Worm (Caenorhabditis elegans): ENCODE results near the gene srz-96.

Gene srz-96

DNA sequence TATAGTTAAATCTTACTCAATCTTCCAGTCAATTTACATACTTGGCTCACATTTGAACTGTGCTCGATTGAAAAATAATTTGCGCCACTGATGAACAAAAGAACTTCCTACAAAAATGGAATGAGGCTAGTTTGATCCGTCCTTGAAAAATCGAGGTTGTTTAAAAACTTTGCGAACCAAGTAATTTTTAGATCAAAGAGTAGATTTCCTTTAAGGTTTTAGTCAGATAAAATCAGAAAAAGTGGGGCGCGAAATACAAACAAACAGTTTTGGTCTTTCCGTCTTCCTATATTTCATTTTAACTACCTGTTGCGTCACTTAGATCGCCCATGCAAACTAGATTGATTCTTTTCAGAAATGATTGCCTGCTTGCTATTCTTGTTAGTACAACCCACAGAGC, 2.8 kb downstream of the srz-96 start, which contains the start of gene Y68A4A.10:
Y68A4A.10 (plus strand) TSS at position 301 of the 400 bp plus-strand sequence.
- TF ChIP-seq snu-23 (GFP tag; optimal IDR thresholded peaks at IDR 0.05): no peak
- TF ChIP-seq dsc-1 (tag; optimal IDR thresholded peaks at IDR 0.05): no peak
- TF ChIP-seq xbp-1 (tag; optimal IDR thresholded peaks at IDR 0.05): no peak
- no peak for TF ChIP-seq snpc-4 (tag; optimal IDR thresholded peaks at IDR 0.05)
- TF ChIP-seq lir-3 (tag; optimal IDR thresholded peaks at IDR 0.05; ENCODE audit: poor library complexity): no peak
- no peak for TF ChIP-seq lsy-2 (tag; optimal IDR thresholded peaks at IDR 0.05)

- TF ChIP-seq irx-1 (tag; optimal IDR thresholded peaks at IDR 0.05) (no peak), nhr-28 (tag; optimal IDR thresholded peaks at IDR 0.05) (no peak), mdl-1 (tag; optimal IDR thresholded peaks at IDR 0.05) (no peak)
Observed at ce11 chrV:17206469-17206868, 7.4 kb downstream of the srz-96 start.

- TF ChIP-seq F16B12.6 (tag; optimal IDR thresholded peaks at IDR 0.05): no peak
Observed at ce11 chrV:17208045-17208444, 9.0 kb downstream of the srz-96 start, which contains the start of gene Y68A4A.13. TSS of gene Y68A4A.13 (minus strand) at chrV:17208145.

- no peak for TF ChIP-seq nhr-20 (tag; optimal IDR thresholded peaks at IDR 0.05)
- TF ChIP-seq unc-130 (tag; optimal IDR thresholded peaks at IDR 0.05): no peak
- no peak for TF ChIP-seq ceh-90 (tag; optimal IDR thresholded peaks at IDR 0.05)
- no peak for TF ChIP-seq fos-1 (tag; optimal IDR thresholded peaks at IDR 0.05)
- TF ChIP-seq unc-86 (tag; optimal IDR thresholded peaks at IDR 0.05): no peak
- TF ChIP-seq mep-1 (tag; optimal IDR thresholded peaks at IDR 0.05): no peak
- TF ChIP-seq nhr-84 (tag; optimal IDR thresholded peaks at IDR 0.05): no peak
- no peak for TF ChIP-seq mdl-1 (tag; optimal IDR thresholded peaks at IDR 0.05)
- TF ChIP-seq rnt-1 (tag; optimal IDR thresholded peaks at IDR 0.05): no peak
- no peak for TF ChIP-seq unc-98 (GFP tag; IDR thresholded peaks at IDR 0.05)
- no peak for TF ChIP-seq unc-62 (GFP tag; optimal IDR thresholded peaks at IDR 0.05)
- TF ChIP-seq ama-1 (optimal IDR thresholded peaks at IDR 0.05): no peak
- no peak for TF ChIP-seq ceh-63 (GFP tag; optimal IDR thresholded peaks at IDR 0.05)
- no peak for TF ChIP-seq snpc-4 (tag; optimal IDR thresholded peaks at IDR 0.05)
- TF ChIP-seq nhr-28 (tag; optimal IDR thresholded peaks at IDR 0.05): no peak
- no peak for TF ChIP-seq nhr-12 (tag; optimal IDR thresholded peaks at IDR 0.05)
- TF ChIP-seq hlh-4 (tag; optimal IDR thresholded peaks at IDR 0.05): no peak
- no peak for TF ChIP-seq lin-15B (tag; optimal IDR thresholded peaks at IDR 0.05)
- no peak for TF ChIP-seq C34B4.2 (tag; optimal IDR thresholded peaks at IDR 0.05)
Observed at ce11 chrV:17211989-17212731, 13.1 kb downstream of the srz-96 start, which contains the start of gene srh-236. TSS of gene srh-236 (minus strand) at chrV:17212039.

- TF ChIP-seq nhr-84 (tag; optimal IDR thresholded peaks at IDR 0.05): no peak
- no peak for TF ChIP-seq mab-9 (GFP tag; IDR thresholded peaks at IDR 0.05)
- no peak for TF ChIP-seq xbp-1 (tag; optimal IDR thresholded peaks at IDR 0.05)
- TF ChIP-seq grh-1 (GFP tag; IDR thresholded peaks at IDR 0.05): no peak
- TF ChIP-seq F16B12.6 (tag; optimal IDR thresholded peaks at IDR 0.05): no peak
- no peak for TF ChIP-seq lin-35 (GFP tag; optimal IDR thresholded peaks at IDR 0.05)
- TF ChIP-seq nhr-76 (tag; optimal IDR thresholded peaks at IDR 0.05): no peak
- TF ChIP-seq hlh-17 (GFP tag; optimal IDR thresholded peaks at IDR 0.05; ENCODE audit: borderline replicate concordance): no peak
- TF ChIP-seq nhr-12 (tag; optimal IDR thresholded peaks at IDR 0.05): no peak
- TF ChIP-seq ztf-11 (tag; optimal IDR thresholded peaks at IDR 0.05): no peak
- TF ChIP-seq fos-1 (tag; optimal IDR thresholded peaks at IDR 0.05): no peak
- no peak for TF ChIP-seq pag-3 (tag; optimal IDR thresholded peaks at IDR 0.05; ENCODE audit: borderline replicate concordance, insufficient read depth)
- no peak for TF ChIP-seq lin-14 (GFP tag; optimal IDR thresholded peaks at IDR 0.05)
- TF ChIP-seq C04F5.9 (tag; optimal IDR thresholded peaks at IDR 0.05): no peak
- TF ChIP-seq lin-13 (GFP tag; optimal IDR thresholded peaks at IDR 0.05): no peak
- TF ChIP-seq C16A3.4 (tag; optimal IDR thresholded peaks at IDR 0.05): no peak
Observed at ce11 chrV:17212743-17213142, 13.7 kb downstream of the srz-96 start, which contains the start of gene srh-113. TSS of gene srh-113 (plus strand) at chrV:17213043.
